Fruit fly (Drosophila melanogaster) whole organism, wandering third instar larva: ENCODE data around the gene mRRF2.
A peak's percentile ranks its signal among the peaks of the same experiment; 100 is the strongest.

Experiments used
- Abd-B ChIP-seq: fragments of >200 bp; optimal IDR thresholded peaks from 2 replicates; lab custom pipeline; 2017; ENCODE audit warnings: missing biosample characterization, missing genetic modification characterization
- CG32264 ChIP-seq: fragments of 200-800 bp; sonication (Bioruptor generic); optimal IDR thresholded peaks from 2 replicates; lab custom pipeline; 2016; ENCODE audit warnings: missing biosample characterization, missing genetic modification characterization
- CG9705 ChIP-seq: fragments of 200-800 bp; sonication (Bioruptor generic); optimal IDR thresholded peaks from 2 replicates; lab custom pipeline; 2018; ENCODE audit warnings: missing biosample characterization, mild to moderate bottlenecking, missing genetic modification characterization
- CrebA ChIP-seq: fragments of 200-800 bp; sonication (Bioruptor generic); optimal IDR thresholded peaks from 2 replicates; lab custom pipeline; 2016; ENCODE audit warnings: missing biosample characterization, mild to moderate bottlenecking, missing genetic modification characterization, borderline replicate concordance
- Dfd ChIP-seq: fragments of >200 bp; optimal IDR thresholded peaks from 2 replicates; lab custom pipeline; 2017; ENCODE audit warnings: missing biosample characterization, missing genetic modification characterization
- Dif ChIP-seq: fragments of 200-275, 200-300 bp; sonication (Bioruptor generic); optimal IDR thresholded peaks from 2 replicates; lab custom pipeline; 2018; ENCODE audit warnings: missing biosample characterization, missing genetic modification characterization; ENCODE audit not compliant: partially characterized antibody
- GATAd ChIP-seq: sonication (Bioruptor generic); optimal IDR thresholded peaks from 2 replicates; lab custom pipeline; 2016; ENCODE audit warnings: missing biosample characterization, missing genetic modification characterization
- HLH106 ChIP-seq: fragments of 200-800 bp; optimal IDR thresholded peaks from 3 replicates; lab custom pipeline; 2019; ENCODE audit warnings: missing biosample characterization, mild to moderate bottlenecking, missing genetic modification characterization, moderate library complexity
- Hnf4 ChIP-seq: fragments of 200-800 bp; sonication (Bioruptor generic); optimal IDR thresholded peaks from 2 replicates; lab custom pipeline; 2016; ENCODE audit warnings: missing biosample characterization, mild to moderate bottlenecking, missing genetic modification characterization
- Hr78 ChIP-seq: fragments of >200 bp; optimal IDR thresholded peaks from 2 replicates; lab custom pipeline; 2017; ENCODE audit warnings: missing biosample characterization, missing genetic modification characterization
- Hr83 ChIP-seq: fragments of 200-300 bp; sonication (Bioruptor generic); optimal IDR thresholded peaks from 2 replicates; lab custom pipeline; 2016; ENCODE audit warnings: missing biosample characterization, mild to moderate bottlenecking, missing genetic modification characterization, moderate library complexity; ENCODE audit not compliant: poor library complexity, severe bottlenecking
- Jra ChIP-seq: sonication (Bioruptor generic); optimal IDR thresholded peaks from 2 replicates; lab custom pipeline; 2016; ENCODE audit warnings: missing biosample characterization, missing genetic modification characterization
- Mio ChIP-seq: sonication (Bioruptor generic); optimal IDR thresholded peaks from 2 replicates; lab custom pipeline; 2016; ENCODE audit warnings: missing biosample characterization, missing genetic modification characterization
- Myc ChIP-seq: fragments of >200 bp; optimal IDR thresholded peaks from 2 replicates; lab custom pipeline; 2017
- N ChIP-seq: fragments of >200 bp; optimal IDR thresholded peaks from 2 replicates; lab custom pipeline; 2018; ENCODE audit warnings: missing biosample characterization, missing external identifiers, missing genetic modification characterization
- OdsH ChIP-seq: fragments of 200-800 bp; sonication (Bioruptor generic); optimal IDR thresholded peaks from 2 replicates; lab custom pipeline; 2016; ENCODE audit warnings: missing biosample characterization, mild to moderate bottlenecking, missing genetic modification characterization
- Rel ChIP-seq, 2 experiments: fragments of 200-800 bp; sonication (Bioruptor generic) in 1 of 2; optimal IDR thresholded peaks; 2 replicates in 1 of 2; 3 replicates in 1 of 2; lab custom pipeline; 2016 to 2019; ENCODE audit warnings: mild to moderate bottlenecking in 2 of 2, missing biosample characterization in 2 of 2, missing genetic modification characterization in 2 of 2, moderate library complexity in 1 of 2
- Sp1 ChIP-seq: fragments of 200-800 bp; sonication (Bioruptor generic); optimal IDR thresholded peaks from 3 replicates; lab custom pipeline; 2019; ENCODE audit warnings: missing biosample characterization, mild to moderate bottlenecking, missing genetic modification characterization, moderate library complexity
- Vsx2 ChIP-seq: fragments of 200-300, 225-300 bp; sonication (Bioruptor generic); optimal IDR thresholded peaks from 2 replicates; lab custom pipeline; 2018; ENCODE audit warnings: missing biosample characterization, missing genetic modification characterization; ENCODE audit not compliant: partially characterized antibody
- br ChIP-seq: fragments of 200-800 bp; sonication (Bioruptor generic); optimal IDR thresholded peaks from 2 replicates; lab custom pipeline; 2016; ENCODE audit warnings: missing biosample characterization, missing genetic modification characterization
- brk ChIP-seq: fragments of 200-800 bp; sonication (Bioruptor generic); optimal IDR thresholded peaks from 2 replicates; lab custom pipeline; 2016; ENCODE audit warnings: missing biosample characterization, mild to moderate bottlenecking, missing genetic modification characterization
- dl ChIP-seq, 2 experiments: fragments of 175-275, 200-275 bp in 1 of 2; fragments of 200-275 bp in 1 of 2; sonication (Bioruptor generic); optimal IDR thresholded peaks; lab custom pipeline; 2018; ENCODE audit warnings: mild to moderate bottlenecking in 2 of 2, missing biosample characterization in 2 of 2, missing genetic modification characterization in 2 of 2, moderate library complexity in 2 of 2; ENCODE audit not compliant: partially characterized antibody in 2 of 2, insufficient read depth in 1 of 2
- dmrt93B ChIP-seq: fragments of 200-800 bp; sonication (Bioruptor generic); optimal IDR thresholded peaks from 2 replicates; lab custom pipeline; 2018; ENCODE audit warnings: missing biosample characterization, mild to moderate bottlenecking, missing genetic modification characterization
- dsf ChIP-seq: sonication (Bioruptor generic); optimal IDR thresholded peaks from 2 replicates; lab custom pipeline; 2016; ENCODE audit warnings: missing biosample characterization, missing genetic modification characterization, borderline replicate concordance
- ey ChIP-seq: fragments of 200-800 bp; sonication (Bioruptor generic); optimal IDR thresholded peaks from 2 replicates; lab custom pipeline; 2016; ENCODE audit warnings: missing biosample characterization, missing genetic modification characterization
- foxo ChIP-seq, 2 experiments: fragments of 200-800 bp; sonication (Bioruptor generic); optimal IDR thresholded peaks; 2 replicates in 1 of 2; 3 replicates in 1 of 2; lab custom pipeline; 2016 to 2017; ENCODE audit warnings: missing biosample characterization in 2 of 2, missing genetic modification characterization in 2 of 2
- fru ChIP-seq: fragments of 200-800 bp; sonication (Bioruptor generic); optimal IDR thresholded peaks from 3 replicates; lab custom pipeline; 2016; ENCODE audit warnings: missing biosample characterization, mild to moderate bottlenecking, missing genetic modification characterization
- h ChIP-seq: fragments of 200-800 bp; sonication (Bioruptor generic); optimal IDR thresholded peaks from 3 replicates; lab custom pipeline; 2016; ENCODE audit warnings: missing biosample characterization, mild to moderate bottlenecking, missing genetic modification characterization
- jim ChIP-seq: fragments of 175-275, 200-325 bp; sonication (Bioruptor generic); optimal IDR thresholded peaks from 2 replicates; lab custom pipeline; 2016; ENCODE audit warnings: missing biosample characterization, mild to moderate bottlenecking, missing genetic modification characterization
- lola ChIP-seq: fragments of >200 bp; optimal IDR thresholded peaks from 2 replicates; lab custom pipeline; 2017; ENCODE audit warnings: missing biosample characterization, missing genetic modification characterization
- pan ChIP-seq: fragments of >200 bp; optimal IDR thresholded peaks from 2 replicates; lab custom pipeline; 2017
- psq ChIP-seq: fragments of 200-800 bp; sonication (Bioruptor generic); optimal IDR thresholded peaks from 3 replicates; lab custom pipeline; 2017; ENCODE audit warnings: missing biosample characterization, mild to moderate bottlenecking, missing genetic modification characterization, moderate library complexity
- rgr ChIP-seq: fragments of 200-800 bp; sonication (Bioruptor generic); optimal IDR thresholded peaks from 3 replicates; lab custom pipeline; 2016; ENCODE audit warnings: missing biosample characterization, mild to moderate bottlenecking, missing genetic modification characterization
- sage ChIP-seq: fragments of 200-800 bp; sonication (Bioruptor generic); optimal IDR thresholded peaks from 2 replicates; lab custom pipeline; 2016; ENCODE audit warnings: missing biosample characterization, mild to moderate bottlenecking, missing genetic modification characterization
- sv ChIP-seq: fragments of 200-800 bp; sonication (Bioruptor generic); optimal IDR thresholded peaks from 3 replicates; lab custom pipeline; 2016; ENCODE audit warnings: missing biosample characterization, missing genetic modification characterization
- tai ChIP-seq: sonication (Bioruptor generic); optimal IDR thresholded peaks from 2 replicates; lab custom pipeline; 2016; ENCODE audit warnings: missing biosample characterization, missing genetic modification characterization
- usp ChIP-seq: fragments of >200 bp; optimal IDR thresholded peaks from 2 replicates; lab custom pipeline; 2017; ENCODE audit warnings: missing biosample characterization, missing genetic modification characterization
- woc ChIP-seq: sonication (Bioruptor generic); optimal IDR thresholded peaks from 2 replicates; lab custom pipeline; 2016; ENCODE audit warnings: missing biosample characterization, mild to moderate bottlenecking, missing genetic modification characterization

mRRF2 gene

DNA sequence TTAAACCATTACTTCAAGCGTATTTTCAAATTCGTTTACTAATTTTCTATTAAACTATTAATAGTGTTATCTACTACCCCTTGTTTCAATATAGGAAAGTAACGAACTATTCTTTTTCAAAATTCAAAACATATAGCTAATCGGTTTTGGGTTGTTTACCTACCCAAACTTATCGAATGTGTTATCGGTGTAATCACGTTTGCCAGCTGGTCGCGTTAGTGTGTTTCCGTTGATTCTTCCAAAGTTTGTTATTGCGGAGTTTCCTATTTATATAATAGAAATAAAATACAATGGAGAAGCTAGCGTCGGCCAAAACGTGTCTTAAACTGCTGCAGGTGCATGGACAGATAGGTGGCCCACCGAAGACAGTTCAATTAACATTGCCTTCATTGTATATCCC, 4.8 kb downstream of the mRRF2 start, which contains the start of gene mRpL45:
mRpL45 (plus strand) TSS at position 213 of the 400 bp plus-strand sequence.
- TF ChIP-seq psq (GFP tag; lab: Kevin White, UChicago) (no peak), Mio (no peak), foxo (GFP tag; optimal IDR thresholded peaks at IDR 0.05; lab: Kevin White, UChicago) (no peak)

DNA sequence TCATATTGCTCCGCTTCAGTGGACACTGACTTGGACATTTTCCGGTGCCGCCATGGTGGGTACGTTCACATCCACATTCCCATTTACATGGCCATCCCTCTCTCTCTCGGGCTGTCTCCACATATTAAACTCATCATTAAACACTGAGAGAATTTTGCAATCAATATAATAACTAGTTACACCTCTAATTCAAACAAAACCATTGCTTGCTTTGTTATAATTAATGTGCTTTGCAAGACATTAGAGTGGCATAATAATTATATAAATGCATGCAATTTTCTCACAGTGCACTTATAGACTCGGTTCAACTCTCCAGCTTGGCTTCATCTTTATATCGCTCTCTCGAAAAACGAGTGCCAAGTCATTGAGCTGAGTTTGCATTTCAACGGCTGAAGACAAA, 11.3 kb downstream of the mRRF2 start:
- TF ChIP-seq Sp1 (GFP tag; lab: Kevin White, UChicago) (peak; percentile 39), Myc (lab: Kevin White, UChicago) (no peak), pan (no peak), GATAd (no peak), Dif (GFP tag; lab: Kevin White, UChicago) (no peak), sv (GFP tag; lab: Kevin White, UChicago) (peak; percentile 10), Jra (GFP tag; lab: Kevin White, UChicago) (no peak), OdsH (GFP tag; lab: Kevin White, UChicago) (peak; percentile 37), fru (GFP tag; lab: Kevin White, UChicago) (peak; percentile 79), brk (GFP tag; lab: Kevin White, UChicago) (no peak), Dfd (GFP tag; lab: Kevin White, UChicago) (no peak), Mio (no peak), CG9705 (no peak), rgr (GFP tag; lab: Kevin White, UChicago) (peak; percentile 31), N (GFP tag; lab: Kevin White, UChicago) (no peak), lola (GFP tag; lab: Kevin White, UChicago) (no peak), Hnf4 (GFP tag; lab: Kevin White, UChicago) (no peak), woc (no peak), foxo (GFP tag; optimal IDR thresholded peaks at IDR 0.05; lab: Kevin White, UChicago) (no peak), tai (GFP tag; lab: Kevin White, UChicago) (no peak), ey (GFP tag; lab: Kevin White, UChicago) (peak; percentile 64), br (GFP tag; lab: Kevin White, UChicago) (peak; percentile 76), Vsx2 (no peak), HLH106 (tag; lab: Kevin White, UChicago) (peak; percentile 53), dmrt93B (GFP tag; lab: Kevin White, UChicago) (no peak), sage (GFP tag; lab: Kevin White, UChicago) (no peak), dsf (GFP tag; lab: Kevin White, UChicago) (no peak), h (GFP tag; lab: Kevin White, UChicago) (peak; percentile 73), Hr83 (GFP tag; lab: Kevin White, UChicago) (no peak), CrebA (GFP tag; lab: Kevin White, UChicago) (no peak), dl (GFP tag; optimal IDR thresholded peaks at IDR 0.05; lab: Kevin White, UChicago; ENCODE audit: insufficient read depth in 1 of 2, partially characterized antibody in 2 of 2) (no peak), usp (GFP tag; lab: Kevin White, UChicago) (no peak), Hr78 (GFP tag; lab: Kevin White, UChicago) (no peak), Abd-B (GFP tag; lab: Kevin White, UChicago) (no peak), jim (no peak), Rel (GFP tag; optimal IDR thresholded peaks at IDR 0.05; lab: Kevin White, UChicago) (no peak), Rel (tag; optimal IDR thresholded peaks at IDR 0.05; lab: Kevin White, UChicago) (no peak), psq (GFP tag; lab: Kevin White, UChicago) (peak; percentile 28), CG32264 (GFP tag; lab: Kevin White, UChicago) (no peak)
